Worm (Caenorhabditis elegans): ENCODE measurements around the gene F23H12.5.

DNA sequence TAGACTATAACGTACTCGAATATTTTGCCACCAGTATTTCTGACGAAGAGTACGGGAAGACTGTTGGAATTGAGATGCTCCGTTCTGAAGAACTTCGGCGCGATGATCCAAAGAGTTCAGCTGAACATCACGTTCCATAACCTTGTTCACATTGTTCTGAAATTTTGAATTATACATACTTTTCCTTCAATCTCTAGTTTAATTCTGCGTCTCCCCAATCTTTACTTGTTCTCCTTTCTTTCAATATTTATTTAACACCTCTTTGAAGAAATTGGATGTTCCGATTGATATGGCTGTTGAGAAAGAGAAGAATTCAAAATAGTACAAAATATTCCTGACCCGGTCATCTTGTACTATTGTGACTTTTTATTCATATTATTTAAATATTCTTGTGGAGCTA, 13.6 kb upstream of the F23H12.5 start, which contains the start of gene F23H12.3:
- TF ChIP-seq pax-1 (tag; optimal IDR thresholded peaks at IDR 0.05) (no peak), pqm-1 (tag; optimal IDR thresholded peaks at IDR 0.05) (no peak), nhr-11 (tag; optimal IDR thresholded peaks at IDR 0.05) (no peak), dve-1 (tag; optimal IDR thresholded peaks at IDR 0.05) (no peak), fkh-10 (GFP tag; optimal IDR thresholded peaks at IDR 0.05) (no peak), elt-2 (tag; optimal IDR thresholded peaks at IDR 0.05) (no peak), pha-2 (tag; optimal IDR thresholded peaks at IDR 0.05) (no peak), ceh-6 (GFP tag; optimal IDR thresholded peaks at IDR 0.05) (no peak), pros-1 (tag; optimal IDR thresholded peaks at IDR 0.05) (no peak), ref-2 (tag; optimal IDR thresholded peaks at IDR 0.05) (no peak), nfya-1 (tag; optimal IDR thresholded peaks at IDR 0.05) (no peak), hlh-30 (tag; optimal IDR thresholded peaks at IDR 0.05; ENCODE audit: insufficient read depth) (no peak)
